Fruit fly (Drosophila melanogaster) S2 (cell line): Measurements from ENCODE around the gene CG11409.

Experiments used
- CG8478 ChIP-seq: fragments of >200 bp; optimal IDR thresholded peaks from 2 replicates; lab custom pipeline; 2018
- CTCF ChIP-seq, 2 experiments: fragments of >200 bp; optimal IDR thresholded peaks; 2 replicates each; lab custom pipeline; 2018

dm6 chrX:1372667-1373066 lies 31.3 kb upstream of the CG11409 start:
- TF ChIP-seq CTCF (optimal IDR thresholded peaks at IDR 0.05; lab: Kevin White, UChicago) (no peak), CG8478 (lab: Kevin White, UChicago) (no peak)
